Worm (Caenorhabditis elegans): ENCODE results near the gene ZK938.10.

ZK938.10 gene

ce11 chrII:9891823-9892222 lies 41.0 kb upstream of the ZK938.10 start:
- TF ChIP-seq elt-2 (tag; optimal IDR thresholded peaks at IDR 0.05): peak; percentile 81
- no peak for TF ChIP-seq elt-4 (tag; optimal IDR thresholded peaks at IDR 0.05)
- TF ChIP-seq pros-1 (tag; optimal IDR thresholded peaks at IDR 0.05): no peak

ce11 chrII:9891031-9891689 lies 40.3 kb upstream of the ZK938.10 start, which contains the start of gene vgln-1:
TSS of gene vgln-1 (minus strand) at chrII:9891081.
- TF ChIP-seq T23F11.4 (GFP tag; optimal IDR thresholded peaks at IDR 0.05) (no peak), hlh-15 (tag; optimal IDR thresholded peaks at IDR 0.05) (no peak), pqm-1 (tag; optimal IDR thresholded peaks at IDR 0.05) (no peak), ets-4 (tag; optimal IDR thresholded peaks at IDR 0.05) (no peak), ceh-24 (tag; optimal IDR thresholded peaks at IDR 0.05) (no peak), pha-4 (tag; optimal IDR thresholded peaks at IDR 0.05) (no peak), ceh-45 (GFP tag; IDR thresholded peaks at IDR 0.05) (no peak), ceh-48 (tag; optimal IDR thresholded peaks at IDR 0.05) (no peak), ztf-16 (tag; optimal IDR thresholded peaks at IDR 0.05) (no peak), fkh-6 (tag; optimal IDR thresholded peaks at IDR 0.05) (no peak)

- TF ChIP-seq sdc-2 (tag; optimal IDR thresholded peaks at IDR 0.05) (no peak), K02D7.2 (tag; optimal IDR thresholded peaks at IDR 0.05) (no peak), ceh-31 (tag; optimal IDR thresholded peaks at IDR 0.05) (no peak), gmeb-2 (tag; optimal IDR thresholded peaks at IDR 0.05) (no peak), pax-1 (tag; optimal IDR thresholded peaks at IDR 0.05) (no peak), unc-42 (tag; optimal IDR thresholded peaks at IDR 0.05) (no peak), T23F11.4 (GFP tag; optimal IDR thresholded peaks at IDR 0.05) (no peak), ceh-6 (GFP tag; optimal IDR thresholded peaks at IDR 0.05) (no peak), nfya-1 (tag; optimal IDR thresholded peaks at IDR 0.05) (no peak), unc-86 (tag; optimal IDR thresholded peaks at IDR 0.05) (no peak), tbx-2 (tag; optimal IDR thresholded peaks at IDR 0.05) (no peak), ama-1 (optimal IDR thresholded peaks at IDR 0.05) (no peak), ets-4 (tag; optimal IDR thresholded peaks at IDR 0.05) (no peak), K09A11.1 (tag; optimal IDR thresholded peaks at IDR 0.05; ENCODE audit: insufficient read depth) (no peak), sox-2 (GFP tag; IDR thresholded peaks at IDR 0.05) (no peak), pag-3 (tag; optimal IDR thresholded peaks at IDR 0.05; ENCODE audit: borderline replicate concordance) (no peak), madf-2 (tag; optimal IDR thresholded peaks at IDR 0.05) (no peak), pqm-1 (tag; optimal IDR thresholded peaks at IDR 0.05) (no peak), ceh-22 (tag; optimal IDR thresholded peaks at IDR 0.05) (no peak)
These were observed 37.7 kb upstream of the ZK938.10 start for ce11 chrII:9888549-9888948.

ce11 chrII:9886216-9886615 lies 35.4 kb upstream of the ZK938.10 start, which contains the start of gene algn-8:
TSS of gene algn-8 (minus strand) at chrII:9886442.
- TF ChIP-seq ttx-3 (tag; optimal IDR thresholded peaks at IDR 0.05): no peak

ce11 chrII:9880826-9881225 lies 30.0 kb upstream of the ZK938.10 start, which contains the start of gene C08H9.15:
TSS of gene C08H9.15 (plus strand) at chrII:9881193.
- TF ChIP-seq unc-86 (tag; optimal IDR thresholded peaks at IDR 0.05): no peak
- TF ChIP-seq C08G9.2 (tag; optimal IDR thresholded peaks at IDR 0.05): no peak
- TF ChIP-seq pqm-1 (tag; optimal IDR thresholded peaks at IDR 0.05): no peak
- no peak for TF ChIP-seq ceh-19 (GFP tag; optimal IDR thresholded peaks at IDR 0.05)
- no peak for TF ChIP-seq fkh-6 (tag; optimal IDR thresholded peaks at IDR 0.05)
- no peak for TF ChIP-seq ceh-22 (tag; optimal IDR thresholded peaks at IDR 0.05)
- no peak for TF ChIP-seq odd-2 (tag; optimal IDR thresholded peaks at IDR 0.05)
- no peak for TF ChIP-seq hlh-15 (tag; optimal IDR thresholded peaks at IDR 0.05)

Data from whole organism, late embryonic.